Worm (Caenorhabditis elegans) whole organism, late embryonic: Measurements from ENCODE around the gene C47E12.12.

Source experiments
- ceh-34 ChIP-seq: sonication (generic microtip); optimal IDR thresholded peaks from 2 replicates; lab custom pipeline; 2016; ENCODE audit warnings: mild to moderate bottlenecking, missing genetic modification characterization, missing compliant biosample characterization
- elt-2 ChIP-seq: sonication (generic microtip); optimal IDR thresholded peaks from 2 replicates; lab custom pipeline; 2016; ENCODE audit warnings: missing genetic modification reagents, missing genetic modification characterization, missing compliant biosample characterization
- hlh-30 ChIP-seq: sonication (generic microtip); optimal IDR thresholded peaks from 2 replicates; lab custom pipeline; 2017; ENCODE audit warnings: antibody characterized with exemption, missing genetic modification characterization, missing compliant biosample characterization; ENCODE audit not compliant: insufficient read depth
- nfya-1 ChIP-seq: sonication (generic microtip); optimal IDR thresholded peaks from 2 replicates; lab custom pipeline; 2017; ENCODE audit warnings: missing genetic modification characterization, mild to moderate bottlenecking, missing compliant biosample characterization, antibody characterized with exemption, moderate library complexity
- nhr-11 ChIP-seq: fragments of 150-350 bp; optimal IDR thresholded peaks from 2 replicates; lab custom pipeline; 2014; ENCODE audit warnings: missing biosample characterization, missing genetic modification characterization
- odd-2 ChIP-seq: sonication (generic microtip); optimal IDR thresholded peaks from 2 replicates; lab custom pipeline; 2017; ENCODE audit warnings: antibody characterized with exemption, mild to moderate bottlenecking, missing genetic modification characterization, missing compliant biosample characterization
- pha-4 ChIP-seq: fragments of 150-350 bp; optimal IDR thresholded peaks from 2 replicates; lab custom pipeline; 2018; ENCODE audit warnings: missing biosample characterization, missing genetic modification reagents, missing genetic modification characterization
- pros-1 ChIP-seq: fragments of 150-350 bp; optimal IDR thresholded peaks from 2 replicates; lab custom pipeline; 2014; ENCODE audit warnings: missing biosample characterization, missing genetic modification reagents, missing genetic modification characterization
- unc-3 ChIP-seq, 2 experiments: fragments of 200-800 bp in 1 of 2; sonication (Bioruptor generic) in 1 of 2; sonication (generic microtip) in 1 of 2; conservative IDR thresholded peaks in 1 of 2; optimal IDR thresholded peaks in 1 of 2; 2 replicates each; pipeline versions ENCODE4 v1.3.6 to Lab custom; 2016 to 2022; ENCODE audit warnings: missing compliant biosample characterization in 2 of 2, missing genetic modification characterization in 2 of 2, missing genetic modification reagents in 1 of 2
- ztf-16 ChIP-seq: sonication (generic microtip); optimal IDR thresholded peaks from 2 replicates; lab custom pipeline; 2017; ENCODE audit warnings: missing genetic modification characterization, missing compliant biosample characterization

DNA sequence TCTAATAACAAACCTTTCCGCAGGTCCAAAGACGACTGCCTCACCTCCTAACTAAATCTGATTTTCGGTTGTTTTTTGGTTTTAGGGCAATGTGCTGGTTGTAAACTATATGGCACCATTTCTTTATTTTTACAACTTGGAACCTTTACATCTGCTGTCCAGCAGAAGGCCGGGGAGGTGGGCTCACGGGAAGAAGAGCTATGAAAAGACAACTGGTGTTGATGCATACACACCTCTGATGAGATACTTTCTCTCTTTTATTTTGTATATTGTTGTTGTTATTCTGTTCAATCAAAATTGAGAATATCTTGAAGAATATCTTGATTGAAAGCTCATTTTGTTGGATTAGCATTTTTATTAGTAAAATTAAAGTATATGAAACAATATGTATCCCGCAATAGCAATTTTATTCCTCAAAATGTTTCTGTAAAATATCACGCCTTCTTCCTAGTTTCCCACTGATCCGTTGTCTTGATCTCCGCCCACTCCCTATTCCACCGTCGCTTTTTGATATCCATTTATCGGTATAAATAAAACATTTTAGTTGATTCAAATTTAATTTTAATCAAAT is 5.2 kb upstream of the C47E12.12 start, which contains the start of gene dhp-2:
- TF ChIP-seq nhr-11 (tag; lab: Kevin White, UChicago) (no peak), nfya-1 (tag; lab: Kevin White, UChicago) (no peak), elt-2 (tag; lab: Kevin White, UChicago) (no peak), pha-4 (tag; lab: Kevin White, UChicago) (no peak), hlh-30 (tag; lab: Kevin White, UChicago) (no peak), odd-2 (no peak), ztf-16 (no peak), pros-1 (no peak), unc-3 (GFP tag; conservative IDR thresholded peaks at IDR 0.05; lab: Robert Waterston, UW) (no peak), unc-3 (tag; optimal IDR thresholded peaks at IDR 0.05; lab: Kevin White, UChicago) (no peak), ceh-34 (no peak)
